Worm (Caenorhabditis elegans): ENCODE results near the gene nhr-178.

DNA sequence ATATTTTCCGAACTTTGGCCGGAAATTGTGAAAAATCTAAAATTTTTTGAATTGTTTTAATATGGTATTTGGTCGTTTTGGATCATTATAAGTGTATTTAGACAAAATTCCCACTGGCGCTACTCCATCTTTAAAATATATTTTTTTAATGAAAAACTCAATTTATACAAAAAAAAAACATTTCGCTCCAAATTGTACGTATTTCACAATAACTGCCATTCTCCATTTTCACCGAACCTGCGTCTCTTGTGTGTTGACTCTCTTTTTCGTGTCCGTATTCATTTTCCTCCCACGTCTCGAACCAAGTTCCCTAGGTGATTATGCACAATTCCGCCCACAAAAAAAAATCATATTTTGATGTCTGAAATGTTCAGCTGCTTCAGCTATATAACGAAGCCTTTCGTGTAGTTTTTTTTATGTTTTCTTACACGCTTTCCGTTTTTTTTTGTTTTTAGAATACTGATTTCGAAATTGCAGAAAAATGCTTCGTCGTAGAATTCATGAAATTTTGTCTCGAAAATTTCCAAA is 7.1 kb downstream of the nhr-178 start, which contains the start of gene F16B4.2:
- TF ChIP-seq W03F9.2 (tag; optimal IDR thresholded peaks at IDR 0.05) (no peak), dao-5 (tag; optimal IDR thresholded peaks at IDR 0.05) (no peak), him-1 (tag; optimal IDR thresholded peaks at IDR 0.05) (no peak)

Data from whole organism, L4/young adult.